Fruit fly (Drosophila melanogaster) whole organism, embryonic: ENCODE results near the gene CG4462.
A peak's percentile ranks its signal among the peaks of the same experiment; 100 is the strongest.

ENCODE experiments used
- Abd-B ChIP-seq: fragments of 200-800 bp; sonication (Bioruptor generic); optimal IDR thresholded peaks from 2 replicates; lab custom pipeline; 2018; ENCODE audit warnings: missing biosample characterization, mild to moderate bottlenecking, missing genetic modification characterization, moderate library complexity
- BEAF-32 ChIP-seq: fragments of 200-800 bp; sonication (Bioruptor generic); optimal IDR thresholded peaks from 3 replicates; lab custom pipeline; 2017; ENCODE audit warnings: missing biosample characterization, missing genetic modification characterization, mild to moderate bottlenecking, moderate library complexity, missing genetic modification reagents
- Bteb2 ChIP-seq: fragments of 200-800 bp; sonication (Bioruptor generic); optimal IDR thresholded peaks from 2 replicates; lab custom pipeline; 2016; ENCODE audit warnings: missing biosample characterization, missing genetic modification characterization
- CG10654 ChIP-seq: fragments of 200-800 bp; sonication (Bioruptor generic); optimal IDR thresholded peaks from 2 replicates; lab custom pipeline; 2016; ENCODE audit warnings: missing biosample characterization, missing genetic modification characterization
- CG1233 ChIP-seq: fragments of 200-800 bp; sonication (Bioruptor generic); optimal IDR thresholded peaks from 4 replicates; lab custom pipeline; 2018; ENCODE audit warnings: missing biosample characterization, mild to moderate bottlenecking, missing genetic modification characterization
- CG12659 ChIP-seq: fragments of 200-800 bp; sonication (Bioruptor generic); optimal IDR thresholded peaks from 3 replicates; lab custom pipeline; 2017; ENCODE audit warnings: mild to moderate bottlenecking, missing biosample characterization, missing genetic modification reagents, missing genetic modification characterization
- CG12744 ChIP-seq: fragments of 200-800 bp; sonication (Bioruptor generic); optimal IDR thresholded peaks from 2 replicates; lab custom pipeline; 2016; ENCODE audit warnings: missing biosample characterization, missing genetic modification characterization
- CG13123 ChIP-seq: fragments of 200-800 bp; sonication (Bioruptor generic); optimal IDR thresholded peaks from 2 replicates; lab custom pipeline; 2016; ENCODE audit warnings: missing biosample characterization, missing genetic modification characterization
- CG13287 ChIP-seq: fragments of 200-800 bp; sonication (Bioruptor generic); IDR thresholded peaks from 2 replicates; pipeline ENCODE4 v1.3.6; 2022; ENCODE audit warnings: missing biosample characterization, missing genetic modification characterization; ENCODE audit not compliant: partially characterized antibody
- CG13775 ChIP-seq: fragments of 200-800 bp; sonication (Bioruptor generic); optimal IDR thresholded peaks from 3 replicates; lab custom pipeline; 2017; ENCODE audit warnings: missing biosample characterization, mild to moderate bottlenecking, missing genetic modification characterization
- CG14965 ChIP-seq: fragments of 200-800 bp; sonication (Bioruptor generic); optimal IDR thresholded peaks from 2 replicates; lab custom pipeline; 2016; ENCODE audit warnings: missing biosample characterization, missing genetic modification characterization, borderline replicate concordance
- CG15601 ChIP-seq: fragments of 200-800 bp; sonication (Bioruptor generic); optimal IDR thresholded peaks from 3 replicates; lab custom pipeline; 2019; ENCODE audit warnings: missing biosample characterization, mild to moderate bottlenecking, missing genetic modification characterization, moderate library complexity
- CG2116 ChIP-seq: fragments of 200-800 bp; sonication (Bioruptor generic); optimal IDR thresholded peaks from 3 replicates; lab custom pipeline; 2018; ENCODE audit warnings: missing biosample characterization, mild to moderate bottlenecking, missing genetic modification characterization
- CG2678 ChIP-seq: fragments of 200-800 bp; sonication (Bioruptor generic); optimal IDR thresholded peaks from 3 replicates; lab custom pipeline; 2019; ENCODE audit warnings: missing biosample characterization, mild to moderate bottlenecking, missing genetic modification characterization, moderate library complexity
- CG30020 ChIP-seq: fragments of 200-800 bp; optimal IDR thresholded peaks from 2 replicates; lab custom pipeline; 2019; ENCODE audit warnings: missing biosample characterization, mild to moderate bottlenecking, missing genetic modification characterization, moderate library complexity
- CG31441 ChIP-seq: fragments of 200-800 bp; sonication (Bioruptor generic); IDR thresholded peaks from 2 replicates; pipeline ENCODE4 v1.3.6; 2022; ENCODE audit warnings: missing biosample characterization, missing genetic modification characterization
- CG33557 ChIP-seq: fragments of 200-800 bp; sonication (Bioruptor generic); optimal IDR thresholded peaks from 2 replicates; lab custom pipeline; 2019; ENCODE audit warnings: missing biosample characterization, mild to moderate bottlenecking, missing genetic modification characterization, moderate library complexity
- CG6791 ChIP-seq: fragments of 200-800 bp; sonication (Bioruptor generic); IDR thresholded peaks from 3 replicates; pipeline ENCODE4 v1.3.6; 2022; ENCODE audit warnings: missing biosample characterization, missing genetic modification characterization; ENCODE audit not compliant: partially characterized antibody
- CG9797 ChIP-seq: fragments of 200-800 bp; sonication (Bioruptor generic); optimal IDR thresholded peaks from 3 replicates; lab custom pipeline; 2018; ENCODE audit warnings: missing biosample characterization, mild to moderate bottlenecking, missing genetic modification characterization
- CHES-1-like ChIP-seq: fragments of 200-800 bp; sonication (Bioruptor generic); optimal IDR thresholded peaks from 2 replicates; lab custom pipeline; 2016; ENCODE audit warnings: missing biosample characterization, missing genetic modification characterization
- Dip3 ChIP-seq: fragments of 200-800 bp; sonication (Bioruptor generic); optimal IDR thresholded peaks from 3 replicates; lab custom pipeline; 2016; ENCODE audit warnings: missing biosample characterization, missing genetic modification characterization
- Hr51 ChIP-seq, 2 experiments: fragments of 200-800 bp; sonication (Bioruptor generic); optimal IDR thresholded peaks; 2 replicates in 1 of 2; 3 replicates in 1 of 2; lab custom pipeline; 2016 to 2018; ENCODE audit warnings: missing biosample characterization in 2 of 2, missing genetic modification characterization in 2 of 2, mild to moderate bottlenecking in 1 of 2, moderate library complexity in 1 of 2
- Hsf ChIP-seq: fragments of 200-800 bp; sonication (Bioruptor generic); optimal IDR thresholded peaks from 3 replicates; lab custom pipeline; 2016; ENCODE audit warnings: missing biosample characterization, missing genetic modification characterization
- Lhr ChIP-seq: fragments of 200-800 bp; sonication (Bioruptor generic); optimal IDR thresholded peaks from 3 replicates; lab custom pipeline; 2017; ENCODE audit warnings: mild to moderate bottlenecking, missing biosample characterization, missing genetic modification reagents, missing genetic modification characterization
- MBD-R2 ChIP-seq: fragments of 200-800 bp; sonication (Bioruptor generic); IDR thresholded peaks from 2 replicates; pipeline ENCODE4 v1.3.6; 2022; ENCODE audit warnings: missing biosample characterization, missing genetic modification characterization
- Max ChIP-seq: fragments of 200-800 bp; sonication (Bioruptor generic); optimal IDR thresholded peaks from 2 replicates; lab custom pipeline; 2016; ENCODE audit warnings: missing biosample characterization, mild to moderate bottlenecking, missing genetic modification characterization
- Med ChIP-seq: fragments of 200-800 bp; sonication (Bioruptor generic); peaks from one replicate; lab custom pipeline; 2016; ENCODE audit warnings: missing biosample characterization, missing genetic modification characterization, mild to moderate bottlenecking, inconsistent platforms, moderate library complexity
- Myb ChIP-seq: fragments of 200-800 bp; sonication (Bioruptor generic); optimal IDR thresholded peaks from 2 replicates; lab custom pipeline; 2016; ENCODE audit warnings: missing biosample characterization, missing genetic modification characterization
- PHDP ChIP-seq: fragments of 200-800 bp; sonication (Bioruptor generic); optimal IDR thresholded peaks from 3 replicates; lab custom pipeline; 2018; ENCODE audit warnings: missing biosample characterization, mild to moderate bottlenecking, missing genetic modification characterization, moderate library complexity
- Ptx1 ChIP-seq: fragments of 200-800 bp; sonication (Bioruptor generic); IDR thresholded peaks from 2 replicates; pipeline ENCODE4 v1.3.6; 2022; ENCODE audit warnings: missing biosample characterization, missing genetic modification characterization
- Sin3A ChIP-seq: fragments of >200 bp; optimal IDR thresholded peaks from 2 replicates; lab custom pipeline; 2018
- Sox100B ChIP-seq: fragments of 200-800 bp; sonication (Bioruptor generic); optimal IDR thresholded peaks from 3 replicates; lab custom pipeline; 2018; ENCODE audit warnings: missing biosample characterization, mild to moderate bottlenecking, missing genetic modification characterization
- Sry-β ChIP-seq: fragments of 200-800 bp; sonication (Bioruptor generic); optimal IDR thresholded peaks from 2 replicates; lab custom pipeline; 2018; ENCODE audit warnings: missing biosample characterization, mild to moderate bottlenecking, missing genetic modification characterization, moderate library complexity
- ase ChIP-seq: fragments of 200-800 bp; sonication (Bioruptor generic); IDR thresholded peaks from 3 replicates; pipeline ENCODE4 v1.3.6; 2022; ENCODE audit warnings: missing biosample characterization, missing genetic modification characterization
- cato ChIP-seq: fragments of 200-800 bp; sonication (Bioruptor generic); optimal IDR thresholded peaks from 2 replicates; lab custom pipeline; 2016; ENCODE audit warnings: missing biosample characterization, missing genetic modification characterization, borderline replicate concordance
- dimm ChIP-seq: fragments of 200-800 bp; sonication (Bioruptor generic); IDR thresholded peaks from 2 replicates; pipeline ENCODE4 v1.3.6; 2022; ENCODE audit warnings: missing biosample characterization, missing genetic modification characterization
- fru ChIP-seq: fragments of >200 bp; optimal IDR thresholded peaks from 2 replicates; lab custom pipeline; 2017
- grau ChIP-seq: fragments of 200-800 bp; optimal IDR thresholded peaks from 3 replicates; lab custom pipeline; 2019; ENCODE audit warnings: missing biosample characterization, mild to moderate bottlenecking, missing genetic modification characterization, moderate library complexity
- lilli ChIP-seq: fragments of 200-800 bp; sonication (Bioruptor generic); optimal IDR thresholded peaks from 3 replicates; lab custom pipeline; 2016; ENCODE audit warnings: missing biosample characterization, missing genetic modification characterization
- lola ChIP-seq, 3 experiments: fragments of >200 bp in 2 of 3; fragments of 200-800 bp in 1 of 3; sonication (Bioruptor generic) in 1 of 3; optimal IDR thresholded peaks; 2 replicates each; lab custom pipeline; 2017 to 2019; ENCODE audit warnings: missing biosample characterization in 3 of 3, missing genetic modification characterization in 3 of 3, mild to moderate bottlenecking in 1 of 3, moderate library complexity in 1 of 3
- phol ChIP-seq: fragments of 200-800 bp; sonication (Bioruptor generic); optimal IDR thresholded peaks from 3 replicates; lab custom pipeline; 2018; ENCODE audit warnings: missing biosample characterization, mild to moderate bottlenecking, missing genetic modification characterization, moderate library complexity
- ranshi ChIP-seq: fragments of 200-800 bp; sonication (Bioruptor generic); IDR thresholded peaks from 2 replicates; pipeline ENCODE4 v1.3.6; 2022; ENCODE audit warnings: missing biosample characterization, missing genetic modification characterization
- repo ChIP-seq: fragments of 200-800 bp; sonication (Bioruptor generic); optimal IDR thresholded peaks from 2 replicates; lab custom pipeline; 2016; ENCODE audit warnings: missing biosample characterization, missing genetic modification characterization
- scrt ChIP-seq: fragments of 200-800 bp; sonication (Bioruptor generic); optimal IDR thresholded peaks from 2 replicates; lab custom pipeline; 2018; ENCODE audit warnings: missing biosample characterization, mild to moderate bottlenecking, missing genetic modification characterization, moderate library complexity
- sd ChIP-seq: fragments of 200-800 bp; sonication (Bioruptor generic); optimal IDR thresholded peaks from 3 replicates; lab custom pipeline; 2018; ENCODE audit warnings: missing biosample characterization, mild to moderate bottlenecking, missing genetic modification characterization, moderate library complexity
- sens ChIP-seq: fragments of 200-800 bp; sonication (Bioruptor generic); peaks from one replicate; lab custom pipeline; 2016; ENCODE audit warnings: missing biosample characterization, missing genetic modification characterization
- sr ChIP-seq: fragments of 200-800 bp; sonication (Bioruptor generic); IDR thresholded peaks from 3 replicates; pipeline ENCODE4 v1.3.6; 2022; ENCODE audit warnings: missing biosample characterization, missing genetic modification characterization
- stwl ChIP-seq: fragments of 200-800 bp; sonication (Bioruptor generic); optimal IDR thresholded peaks from 3 replicates; lab custom pipeline; 2018; ENCODE audit warnings: missing biosample characterization, mild to moderate bottlenecking, missing genetic modification characterization, moderate library complexity
- sug ChIP-seq: fragments of 200-800 bp; optimal IDR thresholded peaks from 2 replicates; lab custom pipeline; 2019; ENCODE audit warnings: missing biosample characterization, mild to moderate bottlenecking, missing genetic modification characterization, moderate library complexity

CG4462 gene

DNA sequence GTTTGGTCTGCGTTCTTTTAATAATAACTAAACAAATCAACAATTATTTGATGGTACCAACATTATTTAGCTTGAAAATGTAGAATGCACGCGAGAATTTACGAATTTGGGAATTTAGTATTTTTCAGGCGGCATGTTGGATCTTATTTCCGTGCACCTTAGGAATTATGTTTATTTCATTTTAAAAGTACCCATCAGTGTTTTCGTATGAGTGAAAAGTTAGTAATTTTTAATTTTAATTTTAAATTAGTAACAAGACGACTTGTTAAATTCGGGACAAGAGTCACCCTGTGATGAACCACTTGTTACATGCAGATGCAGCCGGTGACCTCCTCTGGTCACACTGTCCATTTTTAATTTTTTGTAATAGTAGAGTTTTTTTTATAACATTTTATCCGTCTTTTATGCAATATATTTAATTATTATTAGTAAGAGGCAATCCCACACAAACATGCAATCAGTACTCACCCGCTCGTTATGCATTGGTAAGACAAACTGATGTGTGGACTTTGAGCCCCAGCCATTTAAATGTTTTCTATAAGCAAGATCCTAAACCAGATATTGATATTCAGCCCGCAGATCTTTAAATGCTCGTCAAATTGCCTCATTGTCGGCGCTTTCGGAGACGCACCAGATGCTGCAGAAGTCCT, 47.6 kb downstream of the CG4462 start, which contains the start of the genes CG17186 and Arc42 (continued):
- TF ChIP-seq sd (tag; lab: Kevin White, UChicago) (peak; percentile 69), sr (GFP tag; lab: Robert Waterston, UW) (no peak), Dip3 (peak; percentile 11), Sox100B (peak; percentile 7), lola (GFP tag; optimal IDR thresholded peaks at IDR 0.05; lab: Kevin White, UChicago) (peak in 1 of 3 experiments; percentile 21), sug (peak; percentile 23), CG9797 (peak; percentile 84), fru (lab: Kevin White, UChicago) (no peak), stwl (peak; percentile 49), scrt (GFP tag; lab: Kevin White, UChicago) (peak; percentile 98), sens (peak; percentile 82), grau (tag; lab: Kevin White, UChicago) (peak; percentile 19), dimm (GFP tag; lab: Robert Waterston, UW) (no peak), BEAF-32 (GFP tag; lab: Kevin White, UChicago) (peak; percentile 44), CG12744 (GFP tag; lab: Kevin White, UChicago) (peak; percentile 1), Myb (GFP tag; lab: Kevin White, UChicago) (peak; percentile 8), repo (no peak), Lhr (peak; percentile 41), Med (GFP tag; lab: Kevin White, UChicago) (peak; percentile 84), CG13123 (GFP tag; lab: Kevin White, UChicago) (peak; percentile 11), CG1233 (GFP tag; lab: Kevin White, UChicago) (peak; percentile 15), Ptx1 (GFP tag; lab: Robert Waterston, UW) (peak; percentile 21; the same call in 1 of the 2 replicates), CG2116 (peak; percentile 54), cato (GFP tag; lab: Kevin White, UChicago) (peak; percentile 3), CG13775 (peak; percentile 19), CG12659 (GFP tag; lab: Kevin White, UChicago) (peak; percentile 67), CG15601 (tag; lab: Kevin White, UChicago) (peak; percentile 44), ase (GFP tag; lab: Robert Waterston, UW) (no peak), Abd-B (GFP tag; lab: Kevin White, UChicago) (peak; percentile 27), CG30020 (tag; lab: Kevin White, UChicago) (peak; percentile 70), Sin3A (lab: Kevin White, UChicago) (peak; percentile 34), Hr51 (GFP tag; optimal IDR thresholded peaks at IDR 0.05; lab: Kevin White, UChicago) (peak in 1 of 2 experiments; percentile 1), MBD-R2 (GFP tag; lab: Robert Waterston, UW) (peak; percentile 72), CG33557 (GFP tag; lab: Kevin White, UChicago) (peak; percentile 11), CG31441 (GFP tag; lab: Robert Waterston, UW) (peak; percentile 46), Sry-β (GFP tag; lab: Kevin White, UChicago) (no peak), ranshi (GFP tag; lab: Robert Waterston, UW) (no peak), Bteb2 (GFP tag; lab: Kevin White, UChicago) (peak; percentile 4), PHDP (tag; lab: Kevin White, UChicago) (peak; percentile 6), CG13287 (GFP tag; lab: Robert Waterston, UW) (peak; percentile 20; the same call in 1 of the 2 replicates), CG2678 (tag; lab: Kevin White, UChicago) (peak; percentile 20), CG14965 (GFP tag; lab: Kevin White, UChicago) (no peak), Hsf (peak; percentile 20), CG6791 (GFP tag; lab: Robert Waterston, UW) (0 out of 3 replicates have a peak, but pooled peaks have one; percentile 42), phol (tag; lab: Kevin White, UChicago) (peak; percentile 64), lilli (GFP tag; lab: Kevin White, UChicago) (peak; percentile 36), CG10654 (GFP tag; lab: Kevin White, UChicago) (peak; percentile 28), CHES-1-like (GFP tag; lab: Kevin White, UChicago) (peak; percentile 17), Max (GFP tag; lab: Kevin White, UChicago) (peak; percentile 53)
